Worm (Caenorhabditis elegans) whole organism, young adult: ENCODE measurements around the gene degl-1.

ENCODE experiments used
- F49E8.2 ChIP-seq: sonication (generic microtip); optimal IDR thresholded peaks from 3 replicates; lab custom pipeline; 2017; ENCODE audit warnings: missing genetic modification characterization, mild to moderate bottlenecking, missing compliant biosample characterization, antibody characterized with exemption, moderate library complexity; ENCODE audit not compliant: insufficient read depth
- ceh-40 ChIP-seq: fragments of 200-800 bp; sonication (Bioruptor generic); IDR thresholded peaks from 2 replicates; pipeline ENCODE4 v1.3.6; 2022; ENCODE audit warnings: missing genetic modification characterization, missing compliant biosample characterization
- die-1 ChIP-seq: sonication (generic microtip); optimal IDR thresholded peaks from 2 replicates; lab custom pipeline; 2016; ENCODE audit warnings: missing genotype, mild to moderate bottlenecking, missing genetic modification characterization, missing compliant biosample characterization
- rec-8 ChIP-seq, 2 experiments: sonication (generic microtip); optimal IDR thresholded peaks; 2 replicates each; lab custom pipeline; 2016; ENCODE audit warnings: mild to moderate bottlenecking in 2 of 2, missing genetic modification characterization in 2 of 2, missing genetic modification reagents in 2 of 2, missing genotype in 2 of 2, missing biosample characterization in 1 of 2, missing compliant biosample characterization in 1 of 2, moderate library complexity in 1 of 2
- somi-1 ChIP-seq: fragments of 200-800 bp; sonication (Bioruptor generic); optimal IDR thresholded peaks from 2 replicates; lab custom pipeline; 2018; ENCODE audit warnings: mild to moderate bottlenecking, missing genetic modification characterization, missing compliant biosample characterization

ce11 chrIV:14797354-14797753, 26.1 kb upstream of the degl-1 start, which contains the start of the genes Y57G11C.1147 and nuo-3:
- TF ChIP-seq rec-8 (tag; optimal IDR thresholded peaks at IDR 0.05; lab: Kevin White, UChicago) (no peak), somi-1 (GFP tag; lab: Kevin White, UChicago) (no peak), F49E8.2 (tag; lab: Kevin White, UChicago) (no peak), die-1 (no peak), ceh-40 (GFP tag; lab: Robert Waterston, UW) (no peak)
